Fruit fly (Drosophila melanogaster) whole organism, embryonic: ENCODE results near the gene TyrRII.

Experiments
- Atf-2 ChIP-seq: fragments of 200-800 bp; sonication (Bioruptor generic); optimal IDR thresholded peaks from 2 replicates; lab custom pipeline; 2016; ENCODE audit warnings: missing biosample characterization, missing genetic modification characterization
- Bdp1 ChIP-seq: fragments of 200-800 bp; sonication (Bioruptor generic); optimal IDR thresholded peaks from 3 replicates; lab custom pipeline; 2016; ENCODE audit warnings: missing biosample characterization, missing genetic modification characterization
- C15 ChIP-seq: fragments of 200-800 bp; sonication (Bioruptor generic); IDR thresholded peaks from 3 replicates; pipeline ENCODE4 v1.3.6; 2022; ENCODE audit warnings: missing biosample characterization, missing genetic modification characterization
- CG11504 ChIP-seq: fragments of 200-800 bp; sonication (Bioruptor generic); optimal IDR thresholded peaks from 3 replicates; lab custom pipeline; 2019; ENCODE audit warnings: missing biosample characterization, mild to moderate bottlenecking, missing genetic modification characterization, moderate library complexity
- CG12155 ChIP-seq: fragments of 200-800 bp; sonication (Bioruptor generic); optimal IDR thresholded peaks from 3 replicates; lab custom pipeline; 2016; ENCODE audit warnings: missing biosample characterization, missing genetic modification characterization
- CG1233 ChIP-seq: fragments of 200-800 bp; sonication (Bioruptor generic); optimal IDR thresholded peaks from 4 replicates; lab custom pipeline; 2018; ENCODE audit warnings: missing biosample characterization, mild to moderate bottlenecking, missing genetic modification characterization
- CG12659 ChIP-seq: fragments of 200-800 bp; sonication (Bioruptor generic); optimal IDR thresholded peaks from 3 replicates; lab custom pipeline; 2017; ENCODE audit warnings: mild to moderate bottlenecking, missing biosample characterization, missing genetic modification reagents, missing genetic modification characterization
- CG13287 ChIP-seq: fragments of 200-800 bp; sonication (Bioruptor generic); IDR thresholded peaks from 2 replicates; pipeline ENCODE4 v1.3.6; 2022; ENCODE audit warnings: missing biosample characterization, missing genetic modification characterization; ENCODE audit not compliant: partially characterized antibody
- CG13424 ChIP-seq: fragments of 200-800 bp; sonication (Bioruptor generic); optimal IDR thresholded peaks from 2 replicates; lab custom pipeline; 2019; ENCODE audit warnings: missing biosample characterization, mild to moderate bottlenecking, missing genetic modification characterization, moderate library complexity
- CG13624 ChIP-seq: fragments of 200-800 bp; sonication (Bioruptor generic); optimal IDR thresholded peaks from 2 replicates; lab custom pipeline; 2016; ENCODE audit warnings: missing biosample characterization, missing genetic modification characterization
- CG14014 ChIP-seq: fragments of 200-800 bp; sonication (Bioruptor generic); IDR thresholded peaks from 2 replicates; pipeline ENCODE4 v1.3.6; 2022; ENCODE audit warnings: missing biosample characterization, missing genetic modification characterization
- CG14860 ChIP-seq: fragments of 200-800 bp; sonication (Bioruptor generic); IDR thresholded peaks from 3 replicates; pipeline ENCODE4 v1.3.6; 2022; ENCODE audit warnings: missing biosample characterization, missing genetic modification characterization; ENCODE audit not compliant: partially characterized antibody
- CG14965 ChIP-seq: fragments of 200-800 bp; sonication (Bioruptor generic); optimal IDR thresholded peaks from 2 replicates; lab custom pipeline; 2016; ENCODE audit warnings: missing biosample characterization, missing genetic modification characterization, borderline replicate concordance
- CG17829 ChIP-seq: fragments of 200-800 bp; optimal IDR thresholded peaks from 2 replicates; lab custom pipeline; 2019; ENCODE audit warnings: missing biosample characterization, mild to moderate bottlenecking, missing genetic modification characterization, moderate library complexity
- CG18011 ChIP-seq: fragments of 200-800 bp; sonication (Bioruptor generic); optimal IDR thresholded peaks from 2 replicates; lab custom pipeline; 2017; ENCODE audit warnings: missing biosample characterization, missing genetic modification characterization, mild to moderate bottlenecking, moderate library complexity, missing genotype
- CG1832 ChIP-seq: fragments of 200-800 bp; sonication (Bioruptor generic); optimal IDR thresholded peaks from 2 replicates; lab custom pipeline; 2017; ENCODE audit warnings: missing biosample characterization, mild to moderate bottlenecking, missing genetic modification characterization, inconsistent platforms
- CG18599 ChIP-seq: fragments of 200-800 bp; sonication (Bioruptor generic); optimal IDR thresholded peaks from 3 replicates; lab custom pipeline; 2017; ENCODE audit warnings: missing biosample characterization, missing genetic modification characterization, mild to moderate bottlenecking, moderate library complexity, missing genetic modification reagents
- CG31441 ChIP-seq: fragments of 200-800 bp; sonication (Bioruptor generic); IDR thresholded peaks from 2 replicates; pipeline ENCODE4 v1.3.6; 2022; ENCODE audit warnings: missing biosample characterization, missing genetic modification characterization
- CG4617 ChIP-seq: fragments of 200-800 bp; sonication (Bioruptor generic); optimal IDR thresholded peaks from 3 replicates; lab custom pipeline; 2016; ENCODE audit warnings: missing biosample characterization, missing genetic modification characterization, borderline replicate concordance
- CG5245 ChIP-seq: fragments of 200-800 bp; sonication (Bioruptor generic); optimal IDR thresholded peaks from 3 replicates; lab custom pipeline; 2016; ENCODE audit warnings: missing biosample characterization, missing genetic modification characterization
- CG6272 ChIP-seq: fragments of 200-800 bp; sonication (Bioruptor generic); IDR thresholded peaks from 2 replicates; pipeline ENCODE4 v1.3.6; 2022; ENCODE audit warnings: missing biosample characterization, missing genetic modification characterization
- CG6791 ChIP-seq: fragments of 200-800 bp; sonication (Bioruptor generic); IDR thresholded peaks from 3 replicates; pipeline ENCODE4 v1.3.6; 2022; ENCODE audit warnings: missing biosample characterization, missing genetic modification characterization; ENCODE audit not compliant: partially characterized antibody
- CG6854 ChIP-seq: fragments of 200-800 bp; sonication (Bioruptor generic); optimal IDR thresholded peaks from 3 replicates; lab custom pipeline; 2017; ENCODE audit warnings: missing biosample characterization, mild to moderate bottlenecking, missing genetic modification characterization
- CG8281 ChIP-seq: fragments of 200-800 bp; sonication (Bioruptor generic); optimal IDR thresholded peaks from 2 replicates; lab custom pipeline; 2018; ENCODE audit warnings: missing biosample characterization, mild to moderate bottlenecking, missing genetic modification characterization, moderate library complexity
- CG8290 ChIP-seq, 3 experiments: fragments of 200-800 bp; sonication (Bioruptor generic); optimal IDR thresholded peaks; 2 replicates each; lab custom pipeline; 2016 to 2019; ENCODE audit warnings: missing biosample characterization in 3 of 3, missing genetic modification characterization in 3 of 3, mild to moderate bottlenecking in 2 of 3, moderate library complexity in 1 of 3
- CHES-1-like ChIP-seq: fragments of 200-800 bp; sonication (Bioruptor generic); optimal IDR thresholded peaks from 2 replicates; lab custom pipeline; 2016; ENCODE audit warnings: missing biosample characterization, missing genetic modification characterization
- CTCF ChIP-seq: fragments of 200-800 bp; sonication (Bioruptor generic); optimal IDR thresholded peaks from 2 replicates; lab custom pipeline; 2017; ENCODE audit warnings: missing biosample characterization, mild to moderate bottlenecking, missing genetic modification characterization, moderate library complexity
- Ets97D ChIP-seq: fragments of 200-800 bp; sonication (Bioruptor generic); optimal IDR thresholded peaks from 3 replicates; lab custom pipeline; 2016; ENCODE audit warnings: missing biosample characterization, missing genetic modification characterization
- Gsc ChIP-seq: fragments of 200-800 bp; sonication (Bioruptor generic); IDR thresholded peaks from 2 replicates; pipeline ENCODE4 v1.3.6; 2022; ENCODE audit warnings: missing biosample characterization, missing genetic modification characterization
- Oaz ChIP-seq: fragments of 200-800 bp; sonication (Bioruptor generic); IDR thresholded peaks from 2 replicates; pipeline ENCODE4 v1.3.6; 2022; ENCODE audit warnings: missing biosample characterization, missing genetic modification characterization
- Poxn ChIP-seq: fragments of 200-800 bp; sonication (Bioruptor generic); IDR thresholded peaks from 2 replicates; pipeline ENCODE4 v1.3.6; 2022; ENCODE audit warnings: missing biosample characterization, missing genetic modification characterization
- Sin3A ChIP-seq: fragments of >200 bp; optimal IDR thresholded peaks from 2 replicates; lab custom pipeline; 2018
- Trl ChIP-seq, 3 experiments: fragments of >200 bp in 2 of 3; fragments of 200-800 bp in 1 of 3; sonication (Bioruptor generic) in 1 of 3; optimal IDR thresholded peaks; 2 replicates in 1 of 3; 3 replicates in 2 of 3; lab custom pipeline; 2016 to 2017; ENCODE audit warnings: missing biosample characterization in 1 of 3, missing genetic modification characterization in 1 of 3
- YL-1 ChIP-seq: fragments of 200-800 bp; sonication (Bioruptor generic); optimal IDR thresholded peaks from 3 replicates; lab custom pipeline; 2017; ENCODE audit warnings: missing biosample characterization, mild to moderate bottlenecking, missing genetic modification characterization
- chif ChIP-seq, 2 experiments: fragments of 200-800 bp; sonication (Bioruptor generic); optimal IDR thresholded peaks; 3 replicates each; lab custom pipeline; 2016; ENCODE audit warnings: missing biosample characterization in 2 of 2, missing genetic modification characterization in 2 of 2
- crp ChIP-seq, 2 experiments: fragments of 200-800 bp; sonication (Bioruptor generic); optimal IDR thresholded peaks; 2 replicates in 1 of 2; 3 replicates in 1 of 2; lab custom pipeline; 2017; ENCODE audit warnings: missing biosample characterization in 2 of 2, missing genetic modification characterization in 2 of 2, mild to moderate bottlenecking in 1 of 2, moderate library complexity in 1 of 2
- dan ChIP-seq: fragments of 200-800 bp; sonication (Bioruptor generic); IDR thresholded peaks from 2 replicates; pipeline ENCODE4 v1.3.6; 2022; ENCODE audit warnings: missing biosample characterization, missing genetic modification characterization
- dmrt99B ChIP-seq: fragments of 200-800 bp; sonication (Bioruptor generic); optimal IDR thresholded peaks from 2 replicates; lab custom pipeline; 2018; ENCODE audit warnings: missing biosample characterization, mild to moderate bottlenecking, missing genetic modification characterization, moderate library complexity
- dpn ChIP-seq, 2 experiments: fragments of 200-800 bp; sonication (Bioruptor generic); optimal IDR thresholded peaks; 3 replicates each; lab custom pipeline; 2016; ENCODE audit warnings: missing biosample characterization in 2 of 2, missing genetic modification characterization in 2 of 2
- fru ChIP-seq: fragments of >200 bp; optimal IDR thresholded peaks from 2 replicates; lab custom pipeline; 2017
- h ChIP-seq: fragments of >200 bp; optimal IDR thresholded peaks from 2 replicates; lab custom pipeline; 2017
- pb ChIP-seq: fragments of 200-800 bp; sonication (Bioruptor generic); optimal IDR thresholded peaks from 3 replicates; lab custom pipeline; 2016; ENCODE audit warnings: missing biosample characterization, missing genetic modification characterization
- pum ChIP-seq: fragments of 200-800 bp; sonication (Bioruptor generic); optimal IDR thresholded peaks from 2 replicates; lab custom pipeline; 2016; ENCODE audit warnings: missing biosample characterization, missing genetic modification characterization
- repo ChIP-seq: fragments of 200-800 bp; sonication (Bioruptor generic); optimal IDR thresholded peaks from 2 replicates; lab custom pipeline; 2016; ENCODE audit warnings: missing biosample characterization, missing genetic modification characterization
- run ChIP-seq: fragments of 200-800 bp; sonication (Bioruptor generic); optimal IDR thresholded peaks from 3 replicates; lab custom pipeline; 2018; ENCODE audit warnings: missing biosample characterization, mild to moderate bottlenecking, missing genetic modification characterization
- scrt ChIP-seq: fragments of 200-800 bp; sonication (Bioruptor generic); optimal IDR thresholded peaks from 2 replicates; lab custom pipeline; 2018; ENCODE audit warnings: missing biosample characterization, mild to moderate bottlenecking, missing genetic modification characterization, moderate library complexity
- sim ChIP-seq: fragments of 200-800 bp; sonication (Bioruptor generic); IDR thresholded peaks from 2 replicates; pipeline ENCODE4 v1.3.6; 2022; ENCODE audit warnings: missing biosample characterization, missing genetic modification characterization
- toy ChIP-seq: fragments of 200-800 bp; sonication (Bioruptor generic); IDR thresholded peaks from 2 replicates; pipeline ENCODE4 v1.3.6; 2022; ENCODE audit warnings: missing biosample characterization, missing genetic modification characterization
- ttk ChIP-seq: fragments of 200-800 bp; sonication (Bioruptor generic); IDR thresholded peaks from 2 replicates; pipeline ENCODE4 v2.1.2; 2022; ENCODE audit warnings: missing biosample characterization, missing genetic modification characterization
- vnd ChIP-seq: fragments of 200-800 bp; sonication (Bioruptor generic); IDR thresholded peaks from 3 replicates; pipeline ENCODE4 v1.3.6; 2022; ENCODE audit warnings: missing biosample characterization, missing genetic modification characterization; ENCODE audit not compliant: partially characterized antibody
- wdn ChIP-seq: fragments of 200-800 bp; sonication (Bioruptor generic); IDR thresholded peaks from 2 replicates; pipeline ENCODE4 v1.3.6; 2022; ENCODE audit warnings: missing biosample characterization, missing genetic modification characterization
- z ChIP-seq: fragments of 200-800 bp; sonication (Bioruptor generic); IDR thresholded peaks from 3 replicates; pipeline ENCODE4 v1.3.6; 2022; ENCODE audit warnings: missing biosample characterization, missing genetic modification characterization

The TyrRII gene

DNA sequence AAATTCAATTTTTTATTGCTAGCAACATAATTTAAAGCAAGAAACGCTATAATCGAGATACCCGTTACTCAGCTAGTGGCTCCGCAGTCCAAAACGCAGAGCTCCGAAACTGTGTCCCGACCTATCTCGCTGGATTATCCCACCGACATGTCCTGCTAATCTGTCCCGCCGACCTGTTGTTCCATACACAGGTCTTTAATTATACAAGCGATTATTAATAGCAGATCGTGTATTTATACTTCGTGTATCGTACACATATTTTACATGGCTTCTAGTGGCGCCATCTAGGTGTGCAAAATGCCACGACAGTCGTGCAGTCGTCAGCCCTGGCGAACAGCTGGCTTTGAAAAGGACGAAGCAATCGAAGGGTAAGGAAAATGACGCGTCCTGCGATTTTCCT is 3.1 kb upstream of the TyrRII start, which contains the start of gene CG14321 (continued):
- TF ChIP-seq crp (GFP tag; optimal IDR thresholded peaks at IDR 0.05; lab: Kevin White, UChicago), result peak; percentile 40 to 86
- no peak for TF ChIP-seq Oaz (GFP tag; lab: Robert Waterston, UW)
- no peak for TF ChIP-seq scrt (GFP tag; lab: Kevin White, UChicago)
- no peak for TF ChIP-seq Bdp1 (GFP tag; lab: Kevin White, UChicago)
- TF ChIP-seq CG13424, result no peak
- TF ChIP-seq vnd (GFP tag; lab: Robert Waterston, UW), result peak; percentile 73
- no peak for TF ChIP-seq run
- TF ChIP-seq CG1233 (GFP tag; lab: Kevin White, UChicago), result no peak
- no peak for TF ChIP-seq dpn (GFP tag; optimal IDR thresholded peaks at IDR 0.05; lab: Kevin White, UChicago)
- TF ChIP-seq pb (GFP tag; lab: Kevin White, UChicago), result no peak
- no peak for TF ChIP-seq CG18011 (GFP tag; lab: Kevin White, UChicago)
- no peak for TF ChIP-seq wdn (GFP tag; lab: Robert Waterston, UW)
- TF ChIP-seq CG6791 (GFP tag; lab: Robert Waterston, UW), result peak; percentile 58; the same call in 2 of the 3 replicates
- no peak for TF ChIP-seq sim (GFP tag; lab: Robert Waterston, UW)
- TF ChIP-seq CG8281 (tag; lab: Kevin White, UChicago), result no peak
- no peak for TF ChIP-seq CG1832 (GFP tag; lab: Kevin White, UChicago)
- TF ChIP-seq CG13624 (GFP tag; lab: Kevin White, UChicago), result no peak
- TF ChIP-seq CG6272 (GFP tag; lab: Robert Waterston, UW), result no peak
- TF ChIP-seq h (lab: Kevin White, UChicago), result no peak
- TF ChIP-seq toy, result no peak
- TF ChIP-seq CTCF (GFP tag; lab: Kevin White, UChicago), result peak; percentile 95
- TF ChIP-seq CG18599 (GFP tag; lab: Kevin White, UChicago), result no peak
- no peak for TF ChIP-seq Trl (optimal IDR thresholded peaks at IDR 0.05; lab: Kevin White, UChicago)
- no peak for TF ChIP-seq Trl (GFP tag; optimal IDR thresholded peaks at IDR 0.05; lab: Kevin White, UChicago)
- TF ChIP-seq YL-1 (GFP tag; lab: Kevin White, UChicago), result no peak
- TF ChIP-seq Ets97D (GFP tag; lab: Kevin White, UChicago), result peak; percentile 47
- no peak for TF ChIP-seq repo
- peak; percentile 49 for TF ChIP-seq CG13287 (GFP tag; lab: Robert Waterston, UW)
- TF ChIP-seq CG31441 (GFP tag; lab: Robert Waterston, UW), result no peak
- no peak for TF ChIP-seq z (GFP tag; lab: Robert Waterston, UW)
- no peak for TF ChIP-seq CG14014 (GFP tag; lab: Robert Waterston, UW)
- no peak for TF ChIP-seq Gsc (GFP tag; lab: Robert Waterston, UW)
- no peak for TF ChIP-seq CG17829 (tag; lab: Kevin White, UChicago)
- TF ChIP-seq Atf-2 (GFP tag; lab: Kevin White, UChicago), result no peak
- TF ChIP-seq CG5245 (GFP tag; lab: Kevin White, UChicago), result no peak
- TF ChIP-seq fru (lab: Kevin White, UChicago), result no peak
- TF ChIP-seq CHES-1-like (GFP tag; lab: Kevin White, UChicago), result no peak
- no peak for TF ChIP-seq C15 (GFP tag; lab: Robert Waterston, UW)
- no peak for TF ChIP-seq chif (GFP tag; optimal IDR thresholded peaks at IDR 0.05; lab: Kevin White, UChicago)
- no peak for TF ChIP-seq CG12155 (GFP tag; lab: Kevin White, UChicago)
- TF ChIP-seq CG12659, result no peak
- TF ChIP-seq CG11504 (tag; lab: Kevin White, UChicago), result peak; percentile 22
- no peak for TF ChIP-seq dan (GFP tag; lab: Robert Waterston, UW)
- TF ChIP-seq CG4617 (GFP tag; lab: Kevin White, UChicago), result no peak
- TF ChIP-seq Sin3A (lab: Kevin White, UChicago), result no peak
- no peak for TF ChIP-seq pum (GFP tag; lab: Kevin White, UChicago)
- TF ChIP-seq CG8290 (GFP tag; optimal IDR thresholded peaks at IDR 0.05; lab: Kevin White, UChicago), result no peak
- TF ChIP-seq CG8290 (tag; optimal IDR thresholded peaks at IDR 0.05; lab: Kevin White, UChicago), result peak in 1 of 2 experiments; percentile 35
- TF ChIP-seq Poxn (GFP tag; lab: Robert Waterston, UW), result no peak
- no peak for TF ChIP-seq CG14965 (GFP tag; lab: Kevin White, UChicago)
- peak; percentile 88 for TF ChIP-seq CG14860 (GFP tag; lab: Robert Waterston, UW)
- TF ChIP-seq ttk (GFP tag; lab: Robert Waterston, UW), result no peak
- no peak for TF ChIP-seq dmrt99B (tag; lab: Kevin White, UChicago)
- TF ChIP-seq CG6854, result no peak
